Fruit fly (Drosophila melanogaster): ENCODE measurements around the gene Xport-A.

The Xport-A gene

dm6 chr3R:19905932-19906439, 9.2 kb downstream of the Xport-A start (continued):
- peak; percentile 70 for TF ChIP-seq gsb (GFP tag; IDR thresholded peaks at IDR 0.05)
- TF ChIP-seq CG13296 (GFP tag; optimal IDR thresholded peaks at IDR 0.05) = peak; percentile 73
- TF ChIP-seq NfI (GFP tag; optimal IDR thresholded peaks at IDR 0.05) = peak; percentile 74
- no peak for TF ChIP-seq Poxn (GFP tag; IDR thresholded peaks at IDR 0.05)
- TF ChIP-seq Dfd (GFP tag; optimal IDR thresholded peaks at IDR 0.05) = no peak
- peak; percentile 66 for TF ChIP-seq Camta (GFP tag; optimal IDR thresholded peaks at IDR 0.05)
- TF ChIP-seq z (GFP tag; IDR thresholded peaks at IDR 0.05) = no peak
- no peak for TF ChIP-seq tll (GFP tag; optimal IDR thresholded peaks at IDR 0.05)
- peak; percentile 37 for TF ChIP-seq CG6683 (GFP tag; optimal IDR thresholded peaks at IDR 0.05)
- peak; percentile 83 for TF ChIP-seq HLH54F (GFP tag; optimal IDR thresholded peaks at IDR 0.05)
- TF ChIP-seq CG6654 (GFP tag; optimal IDR thresholded peaks at IDR 0.05) = no peak
- TF ChIP-seq CG6765 (GFP tag; optimal IDR thresholded peaks at IDR 0.05) = peak; percentile 72
- peak; percentile 72 for TF ChIP-seq Gsc (GFP tag; IDR thresholded peaks at IDR 0.05)
- peak; percentile 59 for TF ChIP-seq Mes4 (GFP tag; optimal IDR thresholded peaks at IDR 0.05)
- TF ChIP-seq wdn (GFP tag; IDR thresholded peaks at IDR 0.05) = peak; percentile 79
- peak; percentile 49 for TF ChIP-seq CG17186 (GFP tag; optimal IDR thresholded peaks at IDR 0.05)
- no peak for TF ChIP-seq fd102C (GFP tag; optimal IDR thresholded peaks at IDR 0.05)
- TF ChIP-seq sc (optimal IDR thresholded peaks at IDR 0.05) = no peak
- TF ChIP-seq sc (GFP tag; optimal IDR thresholded peaks at IDR 0.05) = peak; percentile 48
- peak; percentile 75; the same call in 1 of the 2 replicates for TF ChIP-seq CG16779 (GFP tag; IDR thresholded peaks at IDR 0.05)
- TF ChIP-seq CG17912 (GFP tag; optimal IDR thresholded peaks at IDR 0.05) = no peak
- TF ChIP-seq dysf (GFP tag; IDR thresholded peaks at IDR 0.05) = peak; percentile 91
- peak; percentile 80 for TF ChIP-seq CG12659 (GFP tag; optimal IDR thresholded peaks at IDR 0.05)
- TF ChIP-seq usp (GFP tag; optimal IDR thresholded peaks at IDR 0.05) = no peak
- TF ChIP-seq Elba2 (GFP tag; optimal IDR thresholded peaks at IDR 0.05) = no peak
- peak; percentile 78; the same call in 1 of the 3 replicates for TF ChIP-seq CG3726 (GFP tag; IDR thresholded peaks at IDR 0.05)
- TF ChIP-seq gcm (GFP tag; optimal IDR thresholded peaks at IDR 0.05) = peak; percentile 31
- TF ChIP-seq CG8359 (GFP tag; optimal IDR thresholded peaks at IDR 0.05; ENCODE audit: borderline replicate concordance) = peak; percentile 4
- TF ChIP-seq luna (GFP tag; optimal IDR thresholded peaks at IDR 0.05) = no peak
- no peak for TF ChIP-seq pum (GFP tag; optimal IDR thresholded peaks at IDR 0.05)
- TF ChIP-seq Mrtf (GFP tag; IDR thresholded peaks at IDR 0.05) = peak; percentile 83
- TF ChIP-seq CG42726 (GFP tag; IDR thresholded peaks at IDR 0.05; ENCODE audit: partially characterized antibody) = no peak
- peak; percentile 84 for TF ChIP-seq grau (tag; optimal IDR thresholded peaks at IDR 0.05)
- peak; percentile 46; the same call in 1 of the 2 replicates for TF ChIP-seq Lim3 (GFP tag; IDR thresholded peaks at IDR 0.05)
- TF ChIP-seq CG13624 (GFP tag; optimal IDR thresholded peaks at IDR 0.05) = peak; percentile 85
- peak; percentile 73 to 80 for TF ChIP-seq chif (GFP tag; optimal IDR thresholded peaks at IDR 0.05)
- peak; percentile 69 for TF ChIP-seq Usf (GFP tag; optimal IDR thresholded peaks at IDR 0.05)
- no peak for TF ChIP-seq en (GFP tag; optimal IDR thresholded peaks at IDR 0.05)
- peak; percentile 97 for TF ChIP-seq Ets65A (GFP tag)
- peak; percentile 61 for TF ChIP-seq tin (GFP tag; optimal IDR thresholded peaks at IDR 0.05)
- peak; percentile 20 for TF ChIP-seq pzg (GFP tag; optimal IDR thresholded peaks at IDR 0.05)
- TF ChIP-seq Hr3 (GFP tag; optimal IDR thresholded peaks at IDR 0.05) = peak; percentile 67
- TF ChIP-seq Sry-δ (GFP tag; optimal IDR thresholded peaks at IDR 0.05) = peak; percentile 30
- peak; percentile 79 for TF ChIP-seq unpg (GFP tag; optimal IDR thresholded peaks at IDR 0.05)
- peak; percentile 73 for TF ChIP-seq CG8944 (GFP tag; optimal IDR thresholded peaks at IDR 0.05)
- peak; percentile 59; the same call in 1 of the 2 replicates for TF ChIP-seq Oaz (GFP tag; IDR thresholded peaks at IDR 0.05)
- TF ChIP-seq CG34422 (GFP tag; IDR thresholded peaks at IDR 0.05) = peak; percentile 85
- TF ChIP-seq esg (GFP tag; conservative IDR thresholded peaks at IDR 0.05) = peak; percentile 77
- TF ChIP-seq CG7786 (GFP tag; optimal IDR thresholded peaks at IDR 0.05) = peak; percentile 85
- TF ChIP-seq CG11504 (tag; optimal IDR thresholded peaks at IDR 0.05) = peak; percentile 76
- TF ChIP-seq Xbp1 (GFP tag; optimal IDR thresholded peaks at IDR 0.05) = peak; percentile 87

Measured in whole organism, embryonic.